Fruit fly (Drosophila melanogaster): ENCODE results near the gene CG5001.

The CG5001 gene

DNA sequence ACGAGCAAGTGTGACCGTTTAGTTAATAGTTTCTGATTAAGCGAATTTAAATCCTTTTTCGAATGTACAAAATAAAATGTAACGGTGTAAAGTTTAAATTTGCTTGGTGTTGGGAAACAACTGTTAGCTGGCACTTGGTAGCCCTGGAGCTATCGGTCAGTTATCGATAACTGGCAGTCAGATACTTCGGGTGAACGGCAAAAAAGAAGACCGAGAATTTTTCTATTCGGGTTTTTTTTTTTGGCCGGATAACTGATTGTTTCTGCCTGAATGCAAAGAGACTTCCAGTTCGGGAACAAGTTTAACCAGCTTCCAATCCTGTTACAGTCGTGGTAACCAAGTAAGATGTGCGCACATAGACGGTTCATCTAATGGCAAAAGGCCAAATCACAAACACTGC is 8.0 kb upstream of the CG5001 start, which contains the start of gene CG4896 (continued):
- no peak for TF ChIP-seq rib (GFP tag; IDR thresholded peaks at IDR 0.05)
- no peak for TF ChIP-seq psq (GFP tag; optimal IDR thresholded peaks at IDR 0.05)
- TF ChIP-seq unc-4 (GFP tag; IDR thresholded peaks at IDR 0.05; ENCODE audit: partially characterized antibody) = peak; percentile 65
- peak; percentile 25 for TF ChIP-seq CG14710 (tag; optimal IDR thresholded peaks at IDR 0.05)
- TF ChIP-seq E2f2 (GFP tag; IDR thresholded peaks at IDR 0.05) = peak; percentile 68
- TF ChIP-seq Ptx1 (GFP tag; IDR thresholded peaks at IDR 0.05) = no peak
- TF ChIP-seq dysf (GFP tag; IDR thresholded peaks at IDR 0.05) = no peak
- no peak for TF ChIP-seq Sox100B (GFP tag; optimal IDR thresholded peaks at IDR 0.05)
- TF ChIP-seq tio (GFP tag; optimal IDR thresholded peaks at IDR 0.05) = no peak
- no peak for TF ChIP-seq lov (optimal IDR thresholded peaks at IDR 0.05)
- TF ChIP-seq lov (GFP tag; IDR thresholded peaks at IDR 0.05) = no peak
- TF ChIP-seq CG18476 (GFP tag; optimal IDR thresholded peaks at IDR 0.05) = no peak
- no peak for TF ChIP-seq Lpt (GFP tag; optimal IDR thresholded peaks at IDR 0.05)
- TF ChIP-seq ci (GFP tag; IDR thresholded peaks at IDR 0.05) = peak; percentile 49; the same call in 1 of the 3 replicates
- TF ChIP-seq gsb (GFP tag; IDR thresholded peaks at IDR 0.05) = no peak
- TF ChIP-seq ash1 (GFP tag; optimal IDR thresholded peaks at IDR 0.05) = no peak
- TF ChIP-seq schlank (tag; optimal IDR thresholded peaks at IDR 0.05) = no peak
- TF ChIP-seq z (GFP tag; IDR thresholded peaks at IDR 0.05) = no peak
- TF ChIP-seq zfh2 (GFP tag; optimal IDR thresholded peaks at IDR 0.05) = peak; percentile 36

DNA sequence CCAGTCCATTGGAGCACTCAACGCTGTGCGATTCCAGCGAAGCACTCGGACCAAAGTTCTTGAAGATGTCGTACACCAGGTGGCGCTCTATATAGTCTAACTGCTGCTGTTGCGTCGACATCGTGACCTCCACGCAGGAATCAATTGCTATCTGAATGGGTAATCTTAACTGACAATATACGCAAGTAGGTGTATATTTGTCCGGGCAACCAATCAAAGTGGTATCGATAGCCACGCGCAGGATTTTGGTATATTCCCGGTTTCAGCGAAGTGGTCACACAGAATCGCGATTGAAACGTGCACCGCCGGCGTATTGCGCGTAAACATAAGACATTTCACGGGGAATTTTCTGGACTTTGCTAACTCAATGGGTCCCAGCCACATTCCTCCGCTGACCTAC is 1.8 kb upstream of the CG5001 start, which contains the start of the genes CG5126 and Tgt:
TSS of gene CG5126 (minus strand) at position 222 of the 400 bp plus-strand sequence.
TSS of gene Tgt (plus strand) at position 267 of the 400 bp plus-strand sequence.
- TF ChIP-seq hb (GFP tag; IDR thresholded peaks at IDR 0.05; ENCODE audit: partially characterized antibody) (peak; percentile 69; the same call in 1 of the 3 replicates), CG2129 (GFP tag; IDR thresholded peaks at IDR 0.05; ENCODE audit: partially characterized antibody) (no peak), H2.0 (GFP tag; IDR thresholded peaks at IDR 0.05) (no peak), otp (GFP tag; IDR thresholded peaks at IDR 0.05) (no peak), CG3995 (GFP tag; optimal IDR thresholded peaks at IDR 0.05) (peak; percentile 89), CG10267 (tag; optimal IDR thresholded peaks at IDR 0.05) (no peak), zen2 (GFP tag; IDR thresholded peaks at IDR 0.05; ENCODE audit: partially characterized antibody) (0 out of 3 replicates have a peak, but pooled peaks have one; percentile 20), Max (GFP tag; optimal IDR thresholded peaks at IDR 0.05) (no peak), CG34376 (GFP tag; optimal IDR thresholded peaks at IDR 0.05) (no peak), Oli (tag; optimal IDR thresholded peaks at IDR 0.05) (no peak), vvl (GFP tag; IDR thresholded peaks at IDR 0.05) (no peak), CG5180 (GFP tag; optimal IDR thresholded peaks at IDR 0.05) (no peak), Blimp-1 (GFP tag; optimal IDR thresholded peaks at IDR 0.05) (no peak), pfk (GFP tag; optimal IDR thresholded peaks at IDR 0.05) (no peak), shn (GFP tag; optimal IDR thresholded peaks at IDR 0.05) (no peak), CG7928 (GFP tag; optimal IDR thresholded peaks at IDR 0.05) (no peak), Optix (GFP tag; IDR thresholded peaks at IDR 0.05) (no peak), zen (tag; optimal IDR thresholded peaks at IDR 0.05) (no peak), CG3407 (GFP tag; optimal IDR thresholded peaks at IDR 0.05) (no peak), Dfd (GFP tag; optimal IDR thresholded peaks at IDR 0.05) (no peak), mam (GFP tag; optimal IDR thresholded peaks at IDR 0.05) (no peak), tx (GFP tag; optimal IDR thresholded peaks at IDR 0.05) (no peak), lab (GFP tag; optimal IDR thresholded peaks at IDR 0.05) (no peak), CG11560 (tag; IDR thresholded peaks at IDR 0.05) (no peak), gcm2 (GFP tag; optimal IDR thresholded peaks at IDR 0.05) (no peak), CG3726 (GFP tag; IDR thresholded peaks at IDR 0.05) (no peak), Spps (tag; optimal IDR thresholded peaks at IDR 0.05) (no peak), hbn (GFP tag; IDR thresholded peaks at IDR 0.05; ENCODE audit: partially characterized antibody) (peak; percentile 34; the same call in 1 of the 2 replicates), CG34224 (GFP tag; IDR thresholded peaks at IDR 0.05; ENCODE audit: partially characterized antibody) (peak; percentile 56), CG7786 (GFP tag; optimal IDR thresholded peaks at IDR 0.05) (no peak), D (optimal IDR thresholded peaks at IDR 0.05) (no peak), D (GFP tag; optimal IDR thresholded peaks at IDR 0.05) (no peak), scrt (GFP tag; optimal IDR thresholded peaks at IDR 0.05) (no peak)

All from whole organism, embryonic.